Worm (Caenorhabditis elegans): ENCODE results near the gene C45G9.8.

C45G9.8 gene

DNA sequence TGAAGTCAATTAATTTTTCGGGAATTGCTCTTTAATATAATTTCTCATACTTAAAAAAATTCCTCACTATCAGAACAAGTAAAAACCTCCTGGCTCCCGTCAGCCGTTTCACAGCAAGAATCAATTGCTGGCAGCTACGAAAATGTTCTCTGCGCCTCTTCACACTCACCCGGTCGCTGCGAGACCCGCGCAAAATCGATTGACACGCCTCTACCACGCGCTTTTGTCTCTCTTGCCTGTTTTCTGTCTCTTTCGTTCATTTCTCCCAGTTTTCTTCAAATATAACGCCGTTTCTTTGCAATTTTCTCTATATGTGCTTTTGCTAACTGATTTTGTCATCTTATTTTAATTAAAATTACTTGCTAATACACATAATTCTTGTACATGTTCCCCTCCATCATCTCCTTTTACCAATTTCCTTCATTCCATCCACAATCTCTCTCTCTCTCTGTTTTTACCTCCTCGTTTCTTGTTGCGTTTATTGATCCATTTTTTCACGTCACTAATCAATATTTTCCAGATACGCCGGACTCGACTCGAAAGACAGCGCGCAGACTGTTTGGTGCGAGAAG is 29.0 kb downstream of the C45G9.8 start, which contains the start of gene pcf-11:
Gene pcf-11, plus strand, starts transcription at position 522 of the 572 bp plus-strand sequence.
- peak; percentile 43 to 78 for TF ChIP-seq lsy-2 (tag; optimal IDR thresholded peaks at IDR 0.05)
- no peak for TF ChIP-seq nhr-85 (tag)
- TF ChIP-seq snu-23 (GFP tag; optimal IDR thresholded peaks at IDR 0.05) = peak; percentile 78
- TF ChIP-seq egl-27 (tag; optimal IDR thresholded peaks at IDR 0.05) = no peak
- TF ChIP-seq nhr-20 (tag; optimal IDR thresholded peaks at IDR 0.05) = peak; percentile 38
- no peak for TF ChIP-seq ceh-90 (tag; optimal IDR thresholded peaks at IDR 0.05)
- TF ChIP-seq jun-1 (tag; optimal IDR thresholded peaks at IDR 0.05) = peak; percentile 10
- peak; percentile 9 for TF ChIP-seq irx-1 (tag; optimal IDR thresholded peaks at IDR 0.05)
- TF ChIP-seq pax-3 (tag; optimal IDR thresholded peaks at IDR 0.05) = no peak
- TF ChIP-seq unc-86 (tag; optimal IDR thresholded peaks at IDR 0.05) = peak; percentile 53
- TF ChIP-seq sox-4 (tag; optimal IDR thresholded peaks at IDR 0.05) = no peak
- no peak for TF ChIP-seq alr-1 (tag; optimal IDR thresholded peaks at IDR 0.05; ENCODE audit: borderline replicate concordance)
- no peak for TF ChIP-seq zag-1 (tag; optimal IDR thresholded peaks at IDR 0.05)
- no peak for TF ChIP-seq lin-15B (tag; optimal IDR thresholded peaks at IDR 0.05)
- no peak for TF ChIP-seq ces-1 (GFP tag; optimal IDR thresholded peaks at IDR 0.05)
- TF ChIP-seq Y116A8C.19 (tag; optimal IDR thresholded peaks at IDR 0.05; ENCODE audit: borderline replicate concordance) = no peak
- TF ChIP-seq nhr-28 (tag; optimal IDR thresholded peaks at IDR 0.05) = no peak
- TF ChIP-seq aly-2 (tag; optimal IDR thresholded peaks at IDR 0.05) = no peak
- peak; percentile 36 for TF ChIP-seq nhr-90 (tag; optimal IDR thresholded peaks at IDR 0.05; ENCODE audit: poor library complexity)
- TF ChIP-seq dpl-1 (GFP tag; optimal IDR thresholded peaks at IDR 0.05) = peak; percentile 51 to 63 (median 55)
- TF ChIP-seq F16B12.6 (tag; optimal IDR thresholded peaks at IDR 0.05) = peak; percentile 35
- TF ChIP-seq lir-3 (tag; optimal IDR thresholded peaks at IDR 0.05; ENCODE audit: poor library complexity) = peak; percentile 43
- peak; percentile 58 for TF ChIP-seq skn-1 (tag; optimal IDR thresholded peaks at IDR 0.05)
- TF ChIP-seq fkh-4 (tag; optimal IDR thresholded peaks at IDR 0.05; ENCODE audit: borderline replicate concordance) = no peak
- TF ChIP-seq nhr-71 (tag; optimal IDR thresholded peaks at IDR 0.05) = peak; percentile 69
- TF ChIP-seq nhr-12 (tag; optimal IDR thresholded peaks at IDR 0.05) = no peak
- TF ChIP-seq xbp-1 (tag; optimal IDR thresholded peaks at IDR 0.05) = peak; percentile 53
- peak; percentile 69 to 75 for TF ChIP-seq lin-35 (GFP tag; optimal IDR thresholded peaks at IDR 0.05)
- peak; percentile 28 for TF ChIP-seq lin-13 (GFP tag; optimal IDR thresholded peaks at IDR 0.05)
- TF ChIP-seq ceh-88 (GFP tag; IDR thresholded peaks at IDR 0.05) = no peak
- no peak for TF ChIP-seq sup-37 (GFP tag; optimal IDR thresholded peaks at IDR 0.05)
- TF ChIP-seq elt-2 (tag; optimal IDR thresholded peaks at IDR 0.05) = no peak
- peak in 1 of 2 experiments; percentile 80 for TF ChIP-seq mdl-1 (tag; optimal IDR thresholded peaks at IDR 0.05)
- no peak for TF ChIP-seq ceh-63 (GFP tag; optimal IDR thresholded peaks at IDR 0.05)
- TF ChIP-seq nhr-76 (tag; optimal IDR thresholded peaks at IDR 0.05) = no peak
- no peak for TF ChIP-seq ztf-11 (tag; optimal IDR thresholded peaks at IDR 0.05)
- peak; percentile 74 for TF ChIP-seq lin-14 (GFP tag; optimal IDR thresholded peaks at IDR 0.05)
- TF ChIP-seq ceh-82 (tag; optimal IDR thresholded peaks at IDR 0.05) = peak; percentile 24 to 84 (median 40)
- TF ChIP-seq isw-1 (GFP tag; IDR thresholded peaks at IDR 0.05) = peak; percentile 56
- TF ChIP-seq tbx-2 (tag; optimal IDR thresholded peaks at IDR 0.05) = peak; percentile 45
- peak; percentile 63 for TF ChIP-seq rnt-1 (tag; optimal IDR thresholded peaks at IDR 0.05)
- TF ChIP-seq nhr-47 (tag; optimal IDR thresholded peaks at IDR 0.05) = peak; percentile 47
- no peak for TF ChIP-seq efl-3 (GFP tag; optimal IDR thresholded peaks at IDR 0.05)
- peak; percentile 25 for TF ChIP-seq dsc-1 (tag; optimal IDR thresholded peaks at IDR 0.05)
- TF ChIP-seq fkh-8 (tag; optimal IDR thresholded peaks at IDR 0.05) = peak; percentile 40
- TF ChIP-seq hlh-17 (GFP tag; optimal IDR thresholded peaks at IDR 0.05; ENCODE audit: borderline replicate concordance) = no peak
- TF ChIP-seq C16A3.4 (tag; optimal IDR thresholded peaks at IDR 0.05) = peak; percentile 34
- TF ChIP-seq nhr-19 (GFP tag; conservative IDR thresholded peaks at IDR 0.05) = peak; percentile 41; the same call in 1 of the 2 replicates
- TF ChIP-seq grh-1 (GFP tag; IDR thresholded peaks at IDR 0.05) = no peak
- peak; percentile 53 for TF ChIP-seq ama-1 (optimal IDR thresholded peaks at IDR 0.05)
- TF ChIP-seq nhr-237 (tag; optimal IDR thresholded peaks at IDR 0.05) = no peak
- peak; percentile 33 for TF ChIP-seq mep-1 (tag; optimal IDR thresholded peaks at IDR 0.05)

Data from whole organism, L1 larva.